Worm (Caenorhabditis elegans) whole organism, L2 larva: ENCODE results near the gene Y53C12B.1.

Source experiments
- C34F6.9 ChIP-seq: fragments of 150-350 bp; optimal IDR thresholded peaks from 2 replicates; lab custom pipeline; 2014; ENCODE audit warnings: missing biosample characterization, missing genetic modification characterization
- F13H6.1 ChIP-seq: sonication (generic microtip); optimal IDR thresholded peaks from 2 replicates; lab custom pipeline; 2016; ENCODE audit warnings: missing genetic modification characterization, missing compliant biosample characterization
- R02D3.7 ChIP-seq: fragments of 150-350 bp; optimal IDR thresholded peaks from 2 replicates; lab custom pipeline; 2014; ENCODE audit warnings: missing biosample characterization, missing genetic modification characterization
- Y55F3AM.14 ChIP-seq: fragments of 200-800 bp; sonication (Bioruptor generic); optimal IDR thresholded peaks from 2 replicates; lab custom pipeline; 2018; ENCODE audit warnings: mild to moderate bottlenecking, missing genetic modification characterization, missing compliant biosample characterization
- ZK546.5 ChIP-seq: sonication (generic microtip); optimal IDR thresholded peaks from 2 replicates; lab custom pipeline; 2017; ENCODE audit warnings: missing biosample characterization, missing genetic modification characterization
- aly-2 ChIP-seq: fragments of 150-350 bp; optimal IDR thresholded peaks from 2 replicates; lab custom pipeline; 2014; ENCODE audit warnings: missing biosample characterization, missing genetic modification characterization
- ama-1 ChIP-seq: fragments of 150-350 bp; optimal IDR thresholded peaks from 2 replicates; lab custom pipeline; 2018; ENCODE audit warnings: inconsistent platforms
- blmp-1 ChIP-seq: sonication (generic microtip); optimal IDR thresholded peaks from 2 replicates; lab custom pipeline; 2017; ENCODE audit warnings: missing genetic modification characterization, mild to moderate bottlenecking, missing compliant biosample characterization, antibody characterized with exemption, moderate library complexity; ENCODE audit not compliant: insufficient read depth
- ceh-16 ChIP-seq: fragments of 150-350 bp; optimal IDR thresholded peaks from 2 replicates; lab custom pipeline; 2014; ENCODE audit warnings: missing biosample characterization, missing genetic modification characterization
- ceh-82 ChIP-seq: fragments of 150-350 bp; optimal IDR thresholded peaks from 2 replicates; lab custom pipeline; 2014; ENCODE audit warnings: missing biosample characterization, missing genetic modification characterization
- crh-2 ChIP-seq: sonication (generic microtip); optimal IDR thresholded peaks from 2 replicates; lab custom pipeline; 2017; ENCODE audit warnings: missing biosample characterization, missing genetic modification characterization
- dmd-4 ChIP-seq: sonication (generic microtip); optimal IDR thresholded peaks from 2 replicates; lab custom pipeline; 2017; ENCODE audit warnings: missing biosample characterization, missing genetic modification characterization
- egl-27 ChIP-seq: sonication (generic microtip); optimal IDR thresholded peaks from 3 replicates; lab custom pipeline; 2017; ENCODE audit warnings: missing biosample characterization, missing genetic modification reagents, missing genetic modification characterization
- elt-1 ChIP-seq: fragments of 150-350 bp; optimal IDR thresholded peaks from 2 replicates; lab custom pipeline; 2014; ENCODE audit warnings: missing biosample characterization, missing genetic modification characterization
- elt-3 ChIP-seq: sonication (generic microtip); optimal IDR thresholded peaks from 2 replicates; lab custom pipeline; 2017; ENCODE audit warnings: missing biosample characterization, missing genetic modification characterization
- fos-1 ChIP-seq: fragments of 150-350 bp; optimal IDR thresholded peaks from 2 replicates; lab custom pipeline; 2014; ENCODE audit warnings: missing biosample characterization, missing genetic modification characterization
- gmeb-1 ChIP-seq: fragments of 150-350 bp; optimal IDR thresholded peaks from 2 replicates; lab custom pipeline; 2014; ENCODE audit warnings: missing biosample characterization, missing genetic modification characterization
- lin-11 ChIP-seq: fragments of 150-350 bp; sonication (generic microtip); optimal IDR thresholded peaks from 2 replicates; lab custom pipeline; 2014; ENCODE audit warnings: missing biosample characterization, missing genetic modification characterization, inconsistent platforms, mixed read lengths
- lin-13 ChIP-seq: fragments of 150-350 bp; optimal IDR thresholded peaks from 2 replicates; lab custom pipeline; 2014; ENCODE audit warnings: missing biosample characterization, missing genetic modification reagents, missing genetic modification characterization
- lin-39 ChIP-seq: fragments of 150-350 bp; optimal IDR thresholded peaks from 2 replicates; lab custom pipeline; 2014; ENCODE audit warnings: missing biosample characterization, missing genetic modification reagents, missing genetic modification characterization
- lsy-2 ChIP-seq, 2 experiments: fragments of 150-350 bp in 1 of 2; sonication (generic microtip) in 1 of 2; optimal IDR thresholded peaks; 2 replicates each; lab custom pipeline; 2014 to 2017; ENCODE audit warnings: missing biosample characterization in 2 of 2, missing genetic modification characterization in 2 of 2
- mab-5 ChIP-seq: fragments of 150-350 bp; optimal IDR thresholded peaks from 2 replicates; lab custom pipeline; 2014; ENCODE audit warnings: missing biosample characterization, missing genetic modification characterization
- mbf-1 ChIP-seq: sonication (generic microtip); optimal IDR thresholded peaks from 2 replicates; lab custom pipeline; 2017; ENCODE audit warnings: missing biosample characterization, missing genetic modification characterization
- mdl-1 ChIP-seq, 2 experiments: fragments of 150-350 bp in 1 of 2; sonication (generic microtip) in 1 of 2; optimal IDR thresholded peaks; 2 replicates each; lab custom pipeline; 2017; ENCODE audit warnings: missing biosample characterization in 2 of 2, missing genetic modification characterization in 2 of 2
- nhr-10 ChIP-seq: sonication (generic microtip); optimal IDR thresholded peaks from 2 replicates; lab custom pipeline; 2017; ENCODE audit warnings: missing biosample characterization, missing genetic modification characterization
- nhr-11 ChIP-seq: fragments of 150-350 bp; optimal IDR thresholded peaks from 2 replicates; lab custom pipeline; 2014; ENCODE audit warnings: missing biosample characterization, missing genetic modification characterization
- nhr-12 ChIP-seq: fragments of 150-350 bp; optimal IDR thresholded peaks from 2 replicates; lab custom pipeline; 2014; ENCODE audit warnings: missing biosample characterization, missing genetic modification characterization
- nhr-129 ChIP-seq: fragments of 150-350 bp; optimal IDR thresholded peaks from 2 replicates; lab custom pipeline; 2014; ENCODE audit warnings: missing biosample characterization, missing genetic modification characterization
- nhr-21 ChIP-seq: fragments of 150-350 bp; optimal IDR thresholded peaks from 2 replicates; lab custom pipeline; 2014; ENCODE audit warnings: missing biosample characterization, missing genetic modification characterization
- nhr-23 ChIP-seq: fragments of 150-350 bp; optimal IDR thresholded peaks from 2 replicates; lab custom pipeline; 2014; ENCODE audit warnings: missing biosample characterization, missing genetic modification reagents, missing genetic modification characterization
- nhr-237 ChIP-seq: fragments of 150-350 bp; optimal IDR thresholded peaks from 2 replicates; lab custom pipeline; 2014; ENCODE audit warnings: missing biosample characterization, missing genetic modification characterization
- nhr-25 ChIP-seq: fragments of 150-350 bp; sonication (generic microtip); optimal IDR thresholded peaks from 3 replicates; lab custom pipeline; 2014; ENCODE audit warnings: missing biosample characterization, missing genetic modification characterization
- nhr-6 ChIP-seq: fragments of 150-350 bp; optimal IDR thresholded peaks from 2 replicates; lab custom pipeline; 2014; ENCODE audit warnings: missing biosample characterization, missing genetic modification characterization
- sem-4 ChIP-seq: fragments of 150-350 bp; optimal IDR thresholded peaks from 2 replicates; lab custom pipeline; 2014; ENCODE audit warnings: missing biosample characterization, missing genetic modification reagents, missing genetic modification characterization
- skn-1 ChIP-seq: sonication (generic microtip); optimal IDR thresholded peaks from 2 replicates; lab custom pipeline; 2017; ENCODE audit warnings: missing biosample characterization, missing genetic modification characterization
- sma-3 ChIP-seq: sonication (generic microtip); optimal IDR thresholded peaks from 2 replicates; lab custom pipeline; 2016; ENCODE audit warnings: missing genetic modification reagents, missing genetic modification characterization, missing compliant biosample characterization
- sma-9 ChIP-seq, 2 experiments: fragments of 150-350 bp in 1 of 2; sonication (generic microtip) in 1 of 2; optimal IDR thresholded peaks; 2 replicates each; lab custom pipeline; 2014 to 2016; ENCODE audit warnings: missing genetic modification characterization in 2 of 2, mild to moderate bottlenecking in 1 of 2, missing biosample characterization in 1 of 2, missing compliant biosample characterization in 1 of 2, missing genetic modification reagents in 1 of 2, moderate library complexity in 1 of 2
- snpc-4 ChIP-seq: fragments of 150-350 bp; optimal IDR thresholded peaks from 2 replicates; lab custom pipeline; 2014; ENCODE audit warnings: missing biosample characterization, missing genetic modification characterization
- unc-39 ChIP-seq: fragments of 150-350 bp; optimal IDR thresholded peaks from 2 replicates; lab custom pipeline; 2014; ENCODE audit warnings: missing biosample characterization, missing genetic modification characterization
- unc-55 ChIP-seq: fragments of 150-350 bp; sonication (generic microtip); optimal IDR thresholded peaks from 3 replicates; lab custom pipeline; 2014; ENCODE audit warnings: missing biosample characterization, missing genetic modification reagents, missing genetic modification characterization
- zag-1 ChIP-seq: fragments of 150-350 bp; optimal IDR thresholded peaks from 2 replicates; lab custom pipeline; 2014; ENCODE audit warnings: missing biosample characterization, missing genetic modification characterization
- ztf-1 ChIP-seq: fragments of 200-800 bp; sonication (Bioruptor generic); conservative IDR thresholded peaks from 2 replicates; pipeline ENCODE4 v1.3.6; 2022; ENCODE audit warnings: missing genetic modification characterization, missing compliant biosample characterization
- ztf-11 ChIP-seq: sonication (generic microtip); optimal IDR thresholded peaks from 2 replicates; lab custom pipeline; 2017; ENCODE audit warnings: missing biosample characterization, missing genetic modification characterization
- ztf-4 ChIP-seq: fragments of 150-350 bp; optimal IDR thresholded peaks from 2 replicates; lab custom pipeline; 2014; ENCODE audit warnings: missing biosample characterization, missing genetic modification characterization

Y53C12B.1 gene

ce11 chrII:9718631-9719252, 27.1 kb downstream of the Y53C12B.1 start, which contains the start of gene Y53C12A.11:
Gene Y53C12A.11, minus strand, starts transcription at chrII:9718698.
- TF ChIP-seq lsy-2 (tag; optimal IDR thresholded peaks at IDR 0.05; lab: Kevin White, UChicago), result peak in 1 of 2 experiments; percentile 65

- no peak for TF ChIP-seq crh-2
- TF ChIP-seq, all 48 proteins: peak for 0
Observed at ce11 chrII:9717904-9718303, 28.0 kb downstream of the Y53C12B.1 start, which contains the start of gene Y53C12A.6. Gene Y53C12A.6, minus strand, starts transcription at chrII:9718004.

- TF ChIP-seq ztf-4 (peak; percentile 36), nhr-21 (tag; lab: Kevin White, UChicago) (peak; percentile 63), ceh-82 (tag; lab: Kevin White, UChicago) (no peak), aly-2 (no peak), lsy-2 (tag; optimal IDR thresholded peaks at IDR 0.05; lab: Kevin White, UChicago) (peak; percentile 80 to 94), elt-3 (tag; lab: Kevin White, UChicago) (no peak), nhr-12 (tag; lab: Kevin White, UChicago) (no peak), sma-9 (GFP tag; optimal IDR thresholded peaks at IDR 0.05; lab: Kevin White, UChicago) (peak; percentile 79), sma-9 (tag; optimal IDR thresholded peaks at IDR 0.05; lab: Kevin White, UChicago) (no peak), sma-3 (GFP tag; lab: Kevin White, UChicago) (peak; percentile 86), crh-2 (peak; percentile 86), nhr-237 (no peak), ztf-11 (tag; lab: Kevin White, UChicago) (no peak), F13H6.1 (tag; lab: Kevin White, UChicago) (peak; percentile 64), ama-1 (lab: Kevin White, UChicago) (no peak), fos-1 (peak; percentile 55), Y55F3AM.14 (no peak), lin-11 (tag; lab: Kevin White, UChicago) (peak; percentile 65), nhr-11 (tag; lab: Kevin White, UChicago) (peak; percentile 62), mdl-1 (tag; optimal IDR thresholded peaks at IDR 0.05; lab: Kevin White, UChicago) (no peak), lin-13 (GFP tag; lab: Kevin White, UChicago) (peak; percentile 82), R02D3.7 (tag; lab: Kevin White, UChicago) (peak; percentile 16), mab-5 (peak; percentile 61), nhr-23 (tag; lab: Kevin White, UChicago) (no peak), nhr-10 (tag; lab: Kevin White, UChicago) (no peak), egl-27 (tag; lab: Kevin White, UChicago) (peak; percentile 48), sem-4 (tag; lab: Kevin White, UChicago) (peak; percentile 60), C34F6.9 (peak; percentile 84), ceh-16 (tag; lab: Kevin White, UChicago) (no peak), skn-1 (tag; lab: Kevin White, UChicago) (no peak), nhr-129 (peak; percentile 83), blmp-1 (tag; lab: Kevin White, UChicago) (peak; percentile 43), unc-55 (GFP tag; lab: Kevin White, UChicago) (peak; percentile 91), unc-39 (tag; lab: Kevin White, UChicago) (no peak), dmd-4 (tag; lab: Kevin White, UChicago) (no peak), snpc-4 (tag; lab: Kevin White, UChicago) (peak; percentile 69), ztf-1 (GFP tag; lab: Robert Waterston, UW) (no peak), elt-1 (tag; lab: Kevin White, UChicago) (no peak), nhr-6 (tag; lab: Kevin White, UChicago) (peak; percentile 20), lin-39 (no peak), zag-1 (no peak), ZK546.5 (no peak), mbf-1 (tag; lab: Kevin White, UChicago) (no peak), nhr-25 (peak; percentile 80), gmeb-1 (tag; lab: Kevin White, UChicago) (peak; percentile 98)
Observed at ce11 chrII:9716417-9717039, 29.4 kb downstream of the Y53C12B.1 start, which contains the start of gene wee-1.3. Gene wee-1.3, minus strand, starts transcription at chrII:9716467.
